Fruit fly (Drosophila melanogaster) whole organism, embryonic: ENCODE measurements around the gene Nulp1.
A peak's percentile ranks its signal among the peaks of the same experiment; 100 is the strongest.

ENCODE experiments used
- Atf3 ChIP-seq: fragments of 200-800 bp; sonication (Bioruptor generic); optimal IDR thresholded peaks from 3 replicates; lab custom pipeline; 2016; ENCODE audit warnings: missing biosample characterization, missing genetic modification characterization
- Awh ChIP-seq: fragments of 200-800 bp; sonication (Bioruptor generic); IDR thresholded peaks from 2 replicates; pipeline ENCODE4, ENCODE4 v1.3.6; 2022; ENCODE audit warnings: missing biosample characterization, missing genetic modification characterization
- CG10147 ChIP-seq: fragments of 200-800 bp; sonication (Bioruptor generic); optimal IDR thresholded peaks from 2 replicates; lab custom pipeline; 2019; ENCODE audit warnings: missing biosample characterization, mild to moderate bottlenecking, missing genetic modification characterization, moderate library complexity
- CG10274 ChIP-seq: fragments of 200-800 bp; sonication (Bioruptor generic); optimal IDR thresholded peaks from 3 replicates; lab custom pipeline; 2017; ENCODE audit warnings: missing biosample characterization, mild to moderate bottlenecking, missing genetic modification characterization
- CG11398 ChIP-seq: fragments of 200-800 bp; sonication (Bioruptor generic); optimal IDR thresholded peaks from 2 replicates; lab custom pipeline; 2016; ENCODE audit warnings: missing biosample characterization, missing genetic modification characterization
- CG12104 ChIP-seq: fragments of 200-800 bp; sonication (Bioruptor generic); optimal IDR thresholded peaks from 3 replicates; lab custom pipeline; 2016; ENCODE audit warnings: missing biosample characterization, missing genetic modification characterization
- CG12659 ChIP-seq: fragments of 200-800 bp; sonication (Bioruptor generic); optimal IDR thresholded peaks from 3 replicates; lab custom pipeline; 2017; ENCODE audit warnings: mild to moderate bottlenecking, missing biosample characterization, missing genetic modification reagents, missing genetic modification characterization
- CG13296 ChIP-seq: fragments of 200-800 bp; sonication (Bioruptor generic); optimal IDR thresholded peaks from 3 replicates; lab custom pipeline; 2018; ENCODE audit warnings: missing biosample characterization, mild to moderate bottlenecking, missing genetic modification characterization
- CG14667 ChIP-seq: fragments of 200-800 bp; sonication (Bioruptor generic); IDR thresholded peaks from 2 replicates; pipeline ENCODE4 v1.3.6; 2022; ENCODE audit warnings: missing biosample characterization, missing genetic modification characterization
- CG16779 ChIP-seq: fragments of 200-800 bp; sonication (Bioruptor generic); IDR thresholded peaks from 2 replicates; pipeline ENCODE4 v1.3.6; 2022; ENCODE audit warnings: missing biosample characterization, missing genetic modification characterization
- CG17361 ChIP-seq: fragments of 200-800 bp; sonication (Bioruptor generic); IDR thresholded peaks from 3 replicates; pipeline ENCODE4 v1.3.6; 2022; ENCODE audit warnings: missing biosample characterization, missing genetic modification characterization
- CG1792 ChIP-seq: fragments of 200-800 bp; sonication (Bioruptor generic); optimal IDR thresholded peaks from 2 replicates; lab custom pipeline; 2016; ENCODE audit warnings: missing biosample characterization, missing genetic modification characterization
- CG2129 ChIP-seq: fragments of 200-800 bp; sonication (Bioruptor generic); IDR thresholded peaks from 2 replicates; pipeline ENCODE4 v1.3.6; 2022; ENCODE audit warnings: missing biosample characterization, missing genetic modification characterization; ENCODE audit not compliant: partially characterized antibody
- CG3163 ChIP-seq: fragments of 200-800 bp; sonication (Bioruptor generic); optimal IDR thresholded peaks from 3 replicates; lab custom pipeline; 2016; ENCODE audit warnings: missing biosample characterization, missing genetic modification characterization
- CG33213 ChIP-seq: fragments of 200-800 bp; sonication (Bioruptor generic); optimal IDR thresholded peaks from 3 replicates; lab custom pipeline; 2016; ENCODE audit warnings: missing biosample characterization, missing genetic modification characterization
- CG3407 ChIP-seq: fragments of 200-800 bp; sonication (Bioruptor generic); optimal IDR thresholded peaks from 2 replicates; lab custom pipeline; 2018; ENCODE audit warnings: missing biosample characterization, mild to moderate bottlenecking, missing genetic modification characterization
- CG3995 ChIP-seq: fragments of 200-800 bp; sonication (Bioruptor generic); optimal IDR thresholded peaks from 3 replicates; lab custom pipeline; 2016; ENCODE audit warnings: missing biosample characterization, missing genetic modification characterization
- CG42726 ChIP-seq: fragments of 200-800 bp; sonication (Bioruptor generic); IDR thresholded peaks from 2 replicates; pipeline ENCODE4 v1.3.6; 2022; ENCODE audit warnings: missing biosample characterization, missing genetic modification characterization; ENCODE audit not compliant: partially characterized antibody
- CG4730 ChIP-seq: fragments of 200-800 bp; sonication (Bioruptor generic); IDR thresholded peaks from 2 replicates; pipeline ENCODE4 v1.3.6; 2022; ENCODE audit warnings: missing biosample characterization, missing genetic modification characterization
- CG5245 ChIP-seq: fragments of 200-800 bp; sonication (Bioruptor generic); optimal IDR thresholded peaks from 3 replicates; lab custom pipeline; 2016; ENCODE audit warnings: missing biosample characterization, missing genetic modification characterization
- CG5953 ChIP-seq: fragments of 200-800 bp; sonication (Bioruptor generic); IDR thresholded peaks from 2 replicates; pipeline ENCODE4 v1.3.6; 2022; ENCODE audit warnings: missing biosample characterization, missing genetic modification characterization
- CG6272 ChIP-seq: fragments of 200-800 bp; sonication (Bioruptor generic); IDR thresholded peaks from 2 replicates; pipeline ENCODE4 v1.3.6; 2022; ENCODE audit warnings: missing biosample characterization, missing genetic modification characterization
- CG8478 ChIP-seq: fragments of >200 bp; optimal IDR thresholded peaks from 2 replicates; lab custom pipeline; 2018
- CG8944 ChIP-seq: fragments of 200-800 bp; sonication (Bioruptor generic); optimal IDR thresholded peaks from 3 replicates; lab custom pipeline; 2016; ENCODE audit warnings: missing biosample characterization, missing genetic modification characterization
- CG9797 ChIP-seq: fragments of 200-800 bp; sonication (Bioruptor generic); optimal IDR thresholded peaks from 3 replicates; lab custom pipeline; 2018; ENCODE audit warnings: missing biosample characterization, mild to moderate bottlenecking, missing genetic modification characterization
- CrebB ChIP-seq: fragments of 200-800 bp; sonication (Bioruptor generic); optimal IDR thresholded peaks from 3 replicates; lab custom pipeline; 2018; ENCODE audit warnings: missing biosample characterization, mild to moderate bottlenecking, missing genetic modification characterization
- D19B ChIP-seq: fragments of 200-800 bp; sonication (Bioruptor generic); optimal IDR thresholded peaks from 2 replicates; lab custom pipeline; 2017; ENCODE audit warnings: missing biosample characterization, mild to moderate bottlenecking, missing genetic modification characterization
- Hand ChIP-seq: fragments of 200-800 bp; sonication (Bioruptor generic); optimal IDR thresholded peaks from 2 replicates; lab custom pipeline; 2017; ENCODE audit warnings: mild to moderate bottlenecking, missing biosample characterization, missing genetic modification reagents, missing genetic modification characterization
- Lim3 ChIP-seq: fragments of 200-800 bp; sonication (Bioruptor generic); IDR thresholded peaks from 2 replicates; pipeline ENCODE4 v1.3.6; 2022; ENCODE audit warnings: missing biosample characterization, missing genetic modification characterization
- MBD-R2 ChIP-seq: fragments of 200-800 bp; sonication (Bioruptor generic); IDR thresholded peaks from 2 replicates; pipeline ENCODE4 v1.3.6; 2022; ENCODE audit warnings: missing biosample characterization, missing genetic modification characterization
- Mad ChIP-seq: fragments of 200-800 bp; sonication (Bioruptor generic); optimal IDR thresholded peaks from 2 replicates; lab custom pipeline; 2016; ENCODE audit warnings: missing biosample characterization, missing genetic modification characterization
- Max ChIP-seq: fragments of 200-800 bp; sonication (Bioruptor generic); optimal IDR thresholded peaks from 2 replicates; lab custom pipeline; 2016; ENCODE audit warnings: missing biosample characterization, mild to moderate bottlenecking, missing genetic modification characterization
- NC2β ChIP-seq: fragments of 200-800 bp; sonication (Bioruptor generic); optimal IDR thresholded peaks from 2 replicates; lab custom pipeline; 2016; ENCODE audit warnings: missing biosample characterization, missing genetic modification characterization
- Nf-YC ChIP-seq: fragments of 200-800 bp; optimal IDR thresholded peaks from 3 replicates; lab custom pipeline; 2019; ENCODE audit warnings: missing biosample characterization, mild to moderate bottlenecking, missing genetic modification characterization, moderate library complexity
- NfI ChIP-seq: fragments of 200-800 bp; sonication (Bioruptor generic); optimal IDR thresholded peaks from 3 replicates; lab custom pipeline; 2018; ENCODE audit warnings: missing biosample characterization, mild to moderate bottlenecking, missing genetic modification characterization, moderate library complexity
- abd-A ChIP-seq: fragments of 200-800 bp; sonication (Bioruptor generic); optimal IDR thresholded peaks from 3 replicates; lab custom pipeline; 2019; ENCODE audit warnings: missing biosample characterization, mild to moderate bottlenecking, missing genetic modification characterization, moderate library complexity
- ato ChIP-seq: fragments of 200-800 bp; sonication (Bioruptor generic); IDR thresholded peaks from 2 replicates; pipeline ENCODE4 v1.3.6; 2022; ENCODE audit warnings: missing biosample characterization, missing genetic modification characterization; ENCODE audit not compliant: partially characterized antibody
- corto ChIP-seq: fragments of 200-800 bp; sonication (Bioruptor generic); optimal IDR thresholded peaks from 2 replicates; lab custom pipeline; 2016; ENCODE audit warnings: missing biosample characterization, mild to moderate bottlenecking, missing genetic modification characterization, moderate library complexity
- dati ChIP-seq: fragments of 200-800 bp; sonication (Bioruptor generic); IDR thresholded peaks from 2 replicates; pipeline ENCODE4 v1.3.6; 2022; ENCODE audit warnings: missing biosample characterization, missing genetic modification characterization
- fd64A ChIP-seq: fragments of 200-800 bp; sonication (Bioruptor generic); optimal IDR thresholded peaks from 3 replicates; lab custom pipeline; 2018; ENCODE audit warnings: missing biosample characterization, mild to moderate bottlenecking, missing genetic modification characterization
- gem ChIP-seq: fragments of 200-800 bp; sonication (Bioruptor generic); optimal IDR thresholded peaks from 2 replicates; lab custom pipeline; 2019; ENCODE audit warnings: missing biosample characterization, mild to moderate bottlenecking, missing genetic modification characterization, moderate library complexity
- hth ChIP-seq: fragments of >200 bp; optimal IDR thresholded peaks from 2 replicates; lab custom pipeline; 2017; ENCODE audit warnings: inconsistent platforms
- luna ChIP-seq: fragments of 200-800 bp; sonication (Bioruptor generic); optimal IDR thresholded peaks from 2 replicates; lab custom pipeline; 2016; ENCODE audit warnings: missing biosample characterization, missing genetic modification characterization
- mirr ChIP-seq: fragments of 200-800 bp; sonication (Bioruptor generic); optimal IDR thresholded peaks from 3 replicates; lab custom pipeline; 2018; ENCODE audit warnings: missing biosample characterization, mild to moderate bottlenecking, missing genetic modification characterization
- schlank ChIP-seq: fragments of 200-800 bp; sonication (Bioruptor generic); optimal IDR thresholded peaks from 2 replicates; lab custom pipeline; 2018; ENCODE audit warnings: missing biosample characterization, mild to moderate bottlenecking, missing genetic modification characterization
- seq ChIP-seq: fragments of 200-800 bp; sonication (Bioruptor generic); IDR thresholded peaks from 2 replicates; pipeline ENCODE4 v1.3.6; 2022; ENCODE audit warnings: missing biosample characterization, missing genetic modification characterization
- sob ChIP-seq: fragments of 200-800 bp; sonication (Bioruptor generic); IDR thresholded peaks from 2 replicates; pipeline ENCODE4 v1.3.6; 2022; ENCODE audit warnings: missing biosample characterization, missing genetic modification characterization
- toy ChIP-seq: fragments of 200-800 bp; sonication (Bioruptor generic); IDR thresholded peaks from 2 replicates; pipeline ENCODE4 v1.3.6; 2022; ENCODE audit warnings: missing biosample characterization, missing genetic modification characterization
- unc-4 ChIP-seq: fragments of 200-800 bp; sonication (Bioruptor generic); IDR thresholded peaks from 2 replicates; pipeline ENCODE4 v1.3.6; 2022; ENCODE audit warnings: missing biosample characterization, missing genetic modification characterization; ENCODE audit not compliant: partially characterized antibody

The Nulp1 gene

dm6 chr3L:8091650-8092068 lies 18.5 kb upstream of the Nulp1 start, which contains the start of gene CG7565 (continued):
- TF ChIP-seq toy (GFP tag; lab: Robert Waterston, UW): no peak
- no peak for TF ChIP-seq luna
- TF ChIP-seq Lim3 (GFP tag; lab: Robert Waterston, UW): no peak
- no peak for TF ChIP-seq CG9797 (GFP tag; lab: Kevin White, UChicago)
- no peak for TF ChIP-seq hth
- no peak for TF ChIP-seq dati (GFP tag; lab: Robert Waterston, UW)
- TF ChIP-seq CG16779 (GFP tag; lab: Robert Waterston, UW): no peak
- TF ChIP-seq fd64A (GFP tag; lab: Kevin White, UChicago): no peak
- TF ChIP-seq CG42726: no peak
- peak; percentile 65 for TF ChIP-seq NfI
- no peak for TF ChIP-seq CG4730 (GFP tag; lab: Robert Waterston, UW)
- peak; percentile 58; the same call in 1 of the 2 replicates for TF ChIP-seq sob
- TF ChIP-seq CG10147 (GFP tag; lab: Kevin White, UChicago): peak; percentile 34
- TF ChIP-seq Max (GFP tag; lab: Kevin White, UChicago): no peak
- peak; percentile 69 for TF ChIP-seq CG12659 (GFP tag; lab: Kevin White, UChicago)
- TF ChIP-seq CG11398 (GFP tag; lab: Kevin White, UChicago): no peak
- TF ChIP-seq CG1792 (GFP tag; lab: Kevin White, UChicago): no peak
- TF ChIP-seq D19B (GFP tag; lab: Kevin White, UChicago): peak; percentile 5
- peak; percentile 66 for TF ChIP-seq CG3163 (GFP tag; lab: Kevin White, UChicago)
- no peak for TF ChIP-seq CG8478 (lab: Kevin White, UChicago)
- TF ChIP-seq Nf-YC: no peak
- no peak for TF ChIP-seq CG2129 (GFP tag; lab: Robert Waterston, UW)
- peak; percentile 11 for TF ChIP-seq CG12104 (GFP tag; lab: Kevin White, UChicago)
- no peak for TF ChIP-seq ato (GFP tag; lab: Robert Waterston, UW)
- TF ChIP-seq Hand: peak; percentile 62
- no peak for TF ChIP-seq CG6272 (GFP tag; lab: Robert Waterston, UW)
- no peak for TF ChIP-seq seq (GFP tag; lab: Robert Waterston, UW)
- peak; percentile 48; the same call in 1 of the 2 replicates for TF ChIP-seq unc-4 (GFP tag; lab: Robert Waterston, UW)
- TF ChIP-seq corto (GFP tag; lab: Kevin White, UChicago): peak; percentile 19
- no peak for TF ChIP-seq CG5953 (GFP tag; lab: Robert Waterston, UW)
- TF ChIP-seq Atf3 (GFP tag; lab: Kevin White, UChicago): no peak
- no peak for TF ChIP-seq CG8944 (GFP tag; lab: Kevin White, UChicago)
- TF ChIP-seq abd-A (tag; lab: Kevin White, UChicago): peak; percentile 75
- TF ChIP-seq schlank (tag; lab: Kevin White, UChicago): peak; percentile 26
- TF ChIP-seq CG3407 (GFP tag; lab: Kevin White, UChicago): no peak
- TF ChIP-seq CG5245 (GFP tag; lab: Kevin White, UChicago): no peak
- no peak for TF ChIP-seq CG14667 (GFP tag; lab: Robert Waterston, UW)
- no peak for TF ChIP-seq Mad (GFP tag; lab: Kevin White, UChicago)
- peak; percentile 41 for TF ChIP-seq NC2β
- no peak for TF ChIP-seq Awh (GFP tag; lab: Robert Waterston, UW)
- peak; percentile 58 for TF ChIP-seq CrebB
- TF ChIP-seq CG17361 (GFP tag; lab: Robert Waterston, UW): no peak
- peak; percentile 56 for TF ChIP-seq CG13296
- no peak for TF ChIP-seq CG33213
- peak; percentile 19 for TF ChIP-seq CG3995 (GFP tag; lab: Kevin White, UChicago)
- TF ChIP-seq gem (tag; lab: Kevin White, UChicago): peak; percentile 5
- no peak for TF ChIP-seq CG10274
- TF ChIP-seq mirr (GFP tag; lab: Kevin White, UChicago): peak; percentile 80
- peak; percentile 74 for TF ChIP-seq MBD-R2 (GFP tag; lab: Robert Waterston, UW)
- TF ChIP-seq, all 482 proteins: peak for 221
